Worm (Caenorhabditis elegans): ENCODE measurements around the gene Y22D7AL.10.

DNA sequence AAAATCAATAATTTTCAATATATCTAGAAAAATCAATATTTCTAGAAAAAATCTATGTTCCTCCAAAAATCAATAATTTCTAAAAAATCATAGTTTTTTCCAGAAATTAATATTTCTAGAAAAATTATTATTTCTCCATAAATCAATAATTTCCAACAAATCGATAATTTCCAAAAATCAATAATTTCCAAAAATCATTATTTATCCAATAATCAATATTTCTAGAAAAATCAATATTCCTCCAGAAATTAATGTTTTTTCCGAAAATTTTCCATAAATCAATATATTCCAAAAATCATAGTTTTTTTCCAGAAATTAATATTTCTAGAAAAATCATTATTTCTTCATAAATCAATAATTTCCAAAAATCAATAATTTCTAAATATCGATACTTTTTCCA is 44.3 kb upstream of the Y22D7AL.10 start:
- TF ChIP-seq nhr-25 (tag; optimal IDR thresholded peaks at IDR 0.05): no peak
- TF ChIP-seq ama-1 (optimal IDR thresholded peaks at IDR 0.05): no peak
- TF ChIP-seq nhr-10 (tag; optimal IDR thresholded peaks at IDR 0.05): no peak
- TF ChIP-seq zag-1 (tag; optimal IDR thresholded peaks at IDR 0.05): no peak
- TF ChIP-seq elt-3 (tag; optimal IDR thresholded peaks at IDR 0.05): no peak

Measured in whole organism, L2 larva.